Worm (Caenorhabditis elegans): Measurements from ENCODE around the gene C37C3.2.

Gene C37C3.2

ce11 chrV:7826917-7827316 is 28.8 kb upstream of the C37C3.2 start, which contains the start of gene mig-6:
Gene mig-6 (plus strand): TSS chrV:7827217.
- TF ChIP-seq nhr-25 (tag; optimal IDR thresholded peaks at IDR 0.05) (no peak), nhr-237 (tag; optimal IDR thresholded peaks at IDR 0.05) (no peak), fkh-10 (GFP tag; optimal IDR thresholded peaks at IDR 0.05) (no peak), nhr-76 (tag; optimal IDR thresholded peaks at IDR 0.05) (no peak), ceh-9 (tag; optimal IDR thresholded peaks at IDR 0.05) (no peak), tbx-2 (tag; optimal IDR thresholded peaks at IDR 0.05) (no peak), lin-39 (tag; optimal IDR thresholded peaks at IDR 0.05) (no peak), unc-39 (tag; optimal IDR thresholded peaks at IDR 0.05) (no peak), egl-27 (tag; optimal IDR thresholded peaks at IDR 0.05) (no peak), elt-2 (tag; optimal IDR thresholded peaks at IDR 0.05) (no peak), nhr-77 (tag; optimal IDR thresholded peaks at IDR 0.05) (no peak), ceh-28 (tag; optimal IDR thresholded peaks at IDR 0.05) (no peak), lsy-12 (tag; optimal IDR thresholded peaks at IDR 0.05) (no peak), elt-3 (tag; optimal IDR thresholded peaks at IDR 0.05) (no peak), jun-1 (tag; optimal IDR thresholded peaks at IDR 0.05) (no peak), ztf-11 (tag; optimal IDR thresholded peaks at IDR 0.05) (no peak), snpc-4 (tag; optimal IDR thresholded peaks at IDR 0.05) (no peak), skn-1 (tag; optimal IDR thresholded peaks at IDR 0.05) (no peak), mml-1 (tag; optimal IDR thresholded peaks at IDR 0.05) (no peak), sea-2 (GFP tag; optimal IDR thresholded peaks at IDR 0.05) (no peak)

ce11 chrV:7830952-7831351 is 24.8 kb upstream of the C37C3.2 start:
- TF ChIP-seq ama-1 (optimal IDR thresholded peaks at IDR 0.05) (no peak), lin-15B (tag; optimal IDR thresholded peaks at IDR 0.05) (no peak), nhr-76 (tag; optimal IDR thresholded peaks at IDR 0.05) (no peak), lin-39 (tag; optimal IDR thresholded peaks at IDR 0.05) (no peak), nhr-43 (tag; optimal IDR thresholded peaks at IDR 0.05; ENCODE audit: poor library complexity, severe bottlenecking) (no peak)

- peak; percentile 71 for TF ChIP-seq nhr-23 (tag; optimal IDR thresholded peaks at IDR 0.05)
- peak in 2 of 3 experiments; percentile 29 to 50 for TF ChIP-seq elt-3 (tag; optimal IDR thresholded peaks at IDR 0.05)
- TF ChIP-seq hmg-11 (tag; optimal IDR thresholded peaks at IDR 0.05): no peak
- TF ChIP-seq nhr-43 (tag; optimal IDR thresholded peaks at IDR 0.05; ENCODE audit: poor library complexity, severe bottlenecking): no peak
Observed at ce11 chrV:7836911-7837310, 18.8 kb upstream of the C37C3.2 start, which contains the start of gene txt-5. Gene txt-5 (minus strand): TSS chrV:7837134.

ce11 chrV:7837809-7838208 is 17.9 kb upstream of the C37C3.2 start, which contains the start of gene ttr-33:
Gene ttr-33 (minus strand): TSS chrV:7837909.
- TF ChIP-seq nhr-43 (tag; optimal IDR thresholded peaks at IDR 0.05; ENCODE audit: poor library complexity, severe bottlenecking) (no peak), nhr-76 (tag; optimal IDR thresholded peaks at IDR 0.05) (no peak), pha-4 (tag; optimal IDR thresholded peaks at IDR 0.05) (peak; percentile 50), ztf-4 (tag; optimal IDR thresholded peaks at IDR 0.05) (no peak)

ce11 chrV:7839485-7839884 is 16.3 kb upstream of the C37C3.2 start, which contains the start of gene C37C3.12:
Gene C37C3.12 (minus strand): TSS chrV:7839585.
- TF ChIP-seq nhr-12 (tag; optimal IDR thresholded peaks at IDR 0.05) (no peak), nhr-43 (tag; optimal IDR thresholded peaks at IDR 0.05; ENCODE audit: poor library complexity, severe bottlenecking) (no peak), skn-1 (tag; optimal IDR thresholded peaks at IDR 0.05) (no peak), pha-4 (tag; optimal IDR thresholded peaks at IDR 0.05) (peak; percentile 78), nhr-67 (tag; optimal IDR thresholded peaks at IDR 0.05) (no peak)

- TF ChIP-seq lin-39 (tag; optimal IDR thresholded peaks at IDR 0.05) (no peak), lin-15B (tag; optimal IDR thresholded peaks at IDR 0.05) (no peak)
Observed at ce11 chrV:7842228-7842627, 13.5 kb upstream of the C37C3.2 start, which contains the start of gene grd-8. Gene grd-8 (plus strand): TSS chrV:7842528.

- TF ChIP-seq ceh-9 (tag; optimal IDR thresholded peaks at IDR 0.05): no peak
- no peak for TF ChIP-seq ceh-16 (tag; optimal IDR thresholded peaks at IDR 0.05)
- no peak for TF ChIP-seq pqm-1 (tag; optimal IDR thresholded peaks at IDR 0.05)
- no peak for TF ChIP-seq jun-1 (tag; optimal IDR thresholded peaks at IDR 0.05)
- no peak for TF ChIP-seq elt-1 (tag; optimal IDR thresholded peaks at IDR 0.05)
- no peak for TF ChIP-seq aly-2 (tag; optimal IDR thresholded peaks at IDR 0.05)
- no peak for TF ChIP-seq mml-1 (tag; optimal IDR thresholded peaks at IDR 0.05)
- TF ChIP-seq tbx-2 (tag; optimal IDR thresholded peaks at IDR 0.05): no peak
- TF ChIP-seq ZK546.5 (tag; optimal IDR thresholded peaks at IDR 0.05): no peak
- no peak for TF ChIP-seq unc-39 (tag; optimal IDR thresholded peaks at IDR 0.05)
- no peak for TF ChIP-seq zag-1 (tag; optimal IDR thresholded peaks at IDR 0.05)
- no peak for TF ChIP-seq eor-1 (tag; optimal IDR thresholded peaks at IDR 0.05)
- no peak for TF ChIP-seq mdl-1 (tag; optimal IDR thresholded peaks at IDR 0.05)
- no peak for TF ChIP-seq egl-5 (tag; optimal IDR thresholded peaks at IDR 0.05)
- no peak for TF ChIP-seq nhr-77 (tag; optimal IDR thresholded peaks at IDR 0.05)
- TF ChIP-seq fkh-2 (tag; optimal IDR thresholded peaks at IDR 0.05): no peak
- no peak for TF ChIP-seq nhr-28 (tag; optimal IDR thresholded peaks at IDR 0.05)
- no peak for TF ChIP-seq nhr-23 (tag; optimal IDR thresholded peaks at IDR 0.05)
- TF ChIP-seq ztf-11 (tag; optimal IDR thresholded peaks at IDR 0.05): no peak
- no peak for TF ChIP-seq skn-1 (tag; optimal IDR thresholded peaks at IDR 0.05)
Observed at ce11 chrV:7847170-7847569, 8.6 kb upstream of the C37C3.2 start, which contains the start of gene memo-1. Gene memo-1 (minus strand): TSS chrV:7847171.

Measured in whole organism, L3 larva.